Worm (Caenorhabditis elegans) whole organism, L4 larva: ENCODE data around the gene nkb-2.

ENCODE experiments used
- ZK546.5 ChIP-seq, 2 experiments: sonication (generic microtip); optimal IDR thresholded peaks; 2 replicates each; lab custom pipeline; 2017; ENCODE audit warnings: missing biosample characterization in 2 of 2, missing genetic modification characterization in 2 of 2
- dpl-1 ChIP-seq: fragments of 150-350 bp; optimal IDR thresholded peaks from 2 replicates; lab custom pipeline; 2014; ENCODE audit warnings: missing biosample characterization, missing genetic modification reagents, missing genetic modification characterization
- nhr-11 ChIP-seq: fragments of 150-350 bp; optimal IDR thresholded peaks from 2 replicates; lab custom pipeline; 2014; ENCODE audit warnings: missing biosample characterization, missing genetic modification characterization
- nhr-76 ChIP-seq: fragments of 150-350 bp; optimal IDR thresholded peaks from 2 replicates; lab custom pipeline; 2014; ENCODE audit warnings: missing biosample characterization, missing genetic modification characterization
- zag-1 ChIP-seq: fragments of 150-350 bp; optimal IDR thresholded peaks from 2 replicates; lab custom pipeline; 2014; ENCODE audit warnings: missing biosample characterization, missing genetic modification characterization

- TF ChIP-seq ZK546.5 (tag; optimal IDR thresholded peaks at IDR 0.05; lab: Kevin White, UChicago): no peak
- TF ChIP-seq nhr-76 (tag; lab: Kevin White, UChicago): peak; percentile 39
- TF ChIP-seq zag-1: no peak
- TF ChIP-seq dpl-1 (GFP tag; lab: Kevin White, UChicago): no peak
- TF ChIP-seq nhr-11 (tag; lab: Kevin White, UChicago): no peak
Measured at ce11 chrIV:10609920-10610319, 19.2 kb downstream of the nkb-2 start.
